Worm (Caenorhabditis elegans) whole organism, late embryonic: ENCODE data around the gene F12A10.8.
A peak's percentile ranks its signal among the peaks of the same experiment; 100 is the strongest.

ENCODE experiments used
- C38D4.7 ChIP-seq: fragments of 200-800 bp; sonication (Bioruptor generic); optimal IDR thresholded peaks from 2 replicates; lab custom pipeline; 2018; ENCODE audit warnings: mild to moderate bottlenecking, missing genetic modification characterization, moderate library complexity, missing compliant biosample characterization
- K02D7.2 ChIP-seq: sonication (generic microtip); optimal IDR thresholded peaks from 2 replicates; lab custom pipeline; 2017; ENCODE audit warnings: mild to moderate bottlenecking, missing genetic modification characterization, missing compliant biosample characterization
- K09A11.1 ChIP-seq: sonication (generic microtip); optimal IDR thresholded peaks from 2 replicates; lab custom pipeline; 2017; ENCODE audit warnings: antibody characterized with exemption, mild to moderate bottlenecking, missing genetic modification characterization, missing compliant biosample characterization; ENCODE audit not compliant: insufficient read depth
- T23F11.4 ChIP-seq: fragments of 200-800 bp; sonication (Bioruptor generic); optimal IDR thresholded peaks from 2 replicates; lab custom pipeline; 2018; ENCODE audit warnings: mild to moderate bottlenecking, missing genetic modification characterization, missing compliant biosample characterization
- ahr-1 ChIP-seq: sonication (generic microtip); optimal IDR thresholded peaks from 2 replicates; lab custom pipeline; 2016; ENCODE audit warnings: missing genetic modification characterization, missing compliant biosample characterization
- ceh-19 ChIP-seq: fragments of 200-800 bp; sonication (Bioruptor generic); optimal IDR thresholded peaks from 2 replicates; lab custom pipeline; 2018; ENCODE audit warnings: mild to moderate bottlenecking, missing genetic modification characterization, missing compliant biosample characterization
- ceh-2 ChIP-seq: sonication (generic microtip); optimal IDR thresholded peaks from 2 replicates; lab custom pipeline; 2016; ENCODE audit warnings: missing genotype, missing genetic modification characterization, missing compliant biosample characterization
- ceh-24 ChIP-seq: sonication (generic microtip); optimal IDR thresholded peaks from 2 replicates; lab custom pipeline; 2016; ENCODE audit warnings: mild to moderate bottlenecking, missing genetic modification characterization, missing compliant biosample characterization
- ceh-9 ChIP-seq: sonication (generic microtip); optimal IDR thresholded peaks from 2 replicates; lab custom pipeline; 2016; ENCODE audit warnings: mild to moderate bottlenecking, missing genetic modification characterization, inconsistent platforms, missing compliant biosample characterization
- ets-4 ChIP-seq: sonication (generic microtip); optimal IDR thresholded peaks from 2 replicates; lab custom pipeline; 2016; ENCODE audit warnings: missing genetic modification characterization, missing compliant biosample characterization
- eyg-1 ChIP-seq: sonication (generic microtip); optimal IDR thresholded peaks from 2 replicates; lab custom pipeline; 2016; ENCODE audit warnings: missing genotype, missing genetic modification characterization, missing compliant biosample characterization
- fkh-10 ChIP-seq: fragments of 150-350 bp; optimal IDR thresholded peaks from 2 replicates; lab custom pipeline; 2014; ENCODE audit warnings: missing biosample characterization, missing genetic modification reagents, missing genetic modification characterization
- gmeb-2 ChIP-seq: sonication (generic microtip); optimal IDR thresholded peaks from 2 replicates; lab custom pipeline; 2016; ENCODE audit warnings: missing genetic modification characterization, inconsistent platforms, missing compliant biosample characterization
- hlh-13 ChIP-seq: fragments of 200-800 bp; sonication (Bioruptor generic); optimal IDR thresholded peaks from 2 replicates; lab custom pipeline; 2018; ENCODE audit warnings: mild to moderate bottlenecking, missing genetic modification characterization, missing compliant biosample characterization
- hlh-30 ChIP-seq: sonication (generic microtip); optimal IDR thresholded peaks from 2 replicates; lab custom pipeline; 2017; ENCODE audit warnings: antibody characterized with exemption, missing genetic modification characterization, missing compliant biosample characterization; ENCODE audit not compliant: insufficient read depth
- hlh-6 ChIP-seq: sonication (generic microtip); optimal IDR thresholded peaks from 2 replicates; lab custom pipeline; 2016; ENCODE audit warnings: missing genotype, missing genetic modification characterization, missing compliant biosample characterization
- madf-2 ChIP-seq: sonication (generic microtip); optimal IDR thresholded peaks from 2 replicates; lab custom pipeline; 2017; ENCODE audit warnings: missing genetic modification characterization, missing compliant biosample characterization
- nfya-1 ChIP-seq: sonication (generic microtip); optimal IDR thresholded peaks from 2 replicates; lab custom pipeline; 2017; ENCODE audit warnings: missing genetic modification characterization, mild to moderate bottlenecking, missing compliant biosample characterization, antibody characterized with exemption, moderate library complexity
- nhr-11 ChIP-seq: fragments of 150-350 bp; optimal IDR thresholded peaks from 2 replicates; lab custom pipeline; 2014; ENCODE audit warnings: missing biosample characterization, missing genetic modification characterization
- npax-4 ChIP-seq: sonication (generic microtip); optimal IDR thresholded peaks from 2 replicates; lab custom pipeline; 2016; ENCODE audit warnings: missing genetic modification characterization, missing compliant biosample characterization
- pat-9 ChIP-seq: fragments of 200-800 bp; sonication (Bioruptor generic); optimal IDR thresholded peaks from 2 replicates; lab custom pipeline; 2018; ENCODE audit warnings: mild to moderate bottlenecking, missing genetic modification characterization, moderate library complexity, missing compliant biosample characterization
- pax-1 ChIP-seq: fragments of 150-350 bp; optimal IDR thresholded peaks from 2 replicates; lab custom pipeline; 2014; ENCODE audit warnings: missing biosample characterization, missing genetic modification characterization
- pha-2 ChIP-seq: sonication (generic microtip); optimal IDR thresholded peaks from 2 replicates; lab custom pipeline; 2017; ENCODE audit warnings: mild to moderate bottlenecking, missing genetic modification characterization, missing compliant biosample characterization
- sox-2 ChIP-seq: fragments of 200-800 bp; sonication (Bioruptor generic); IDR thresholded peaks from 2 replicates; pipeline ENCODE4 v1.3.6; 2022; ENCODE audit warnings: missing genetic modification reagents, missing genetic modification characterization, missing compliant biosample characterization
- tbx-7 ChIP-seq: sonication (generic microtip); optimal IDR thresholded peaks from 2 replicates; lab custom pipeline; 2016; ENCODE audit warnings: missing genotype, missing genetic modification characterization, missing compliant biosample characterization
- unc-42 ChIP-seq: sonication (generic microtip); optimal IDR thresholded peaks from 2 replicates; lab custom pipeline; 2016; ENCODE audit warnings: missing genotype, missing genetic modification characterization, missing compliant biosample characterization
- unc-55 ChIP-seq: sonication (generic microtip); optimal IDR thresholded peaks from 2 replicates; lab custom pipeline; 2017; ENCODE audit warnings: missing biosample characterization, missing genetic modification reagents, missing genetic modification characterization
- unc-86 ChIP-seq: sonication (generic microtip); optimal IDR thresholded peaks from 2 replicates; lab custom pipeline; 2016; ENCODE audit warnings: missing genetic modification characterization, missing compliant biosample characterization
- ztf-16 ChIP-seq: sonication (generic microtip); optimal IDR thresholded peaks from 2 replicates; lab custom pipeline; 2017; ENCODE audit warnings: missing genetic modification characterization, missing compliant biosample characterization

The F12A10.8 gene

DNA sequence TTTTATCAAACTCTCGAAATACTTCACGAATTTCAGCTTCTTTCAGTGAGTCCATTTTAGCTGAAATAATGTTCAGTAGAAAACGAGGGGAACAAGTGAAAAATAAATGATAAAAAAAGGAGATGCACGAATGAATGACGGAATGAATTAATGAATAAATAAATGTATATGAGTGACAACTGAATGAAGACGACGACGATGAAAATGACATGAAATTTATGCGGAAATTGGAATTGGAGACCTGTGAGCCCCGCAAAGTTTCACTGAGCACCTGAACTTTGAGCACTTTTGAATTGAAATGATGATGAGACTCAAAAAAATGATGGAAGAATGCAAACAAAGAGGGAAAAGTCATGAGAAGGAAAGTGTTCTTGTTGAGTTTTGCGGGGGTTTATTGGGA lies 18.9 kb downstream of the F12A10.8 start, which contains the start of gene cal-8:
TSS of gene cal-8 (minus strand) at position 60 of the 400 bp plus-strand sequence.
- TF ChIP-seq pha-2 (tag; lab: Kevin White, UChicago), result no peak
- TF ChIP-seq T23F11.4 (GFP tag; lab: Kevin White, UChicago), result no peak
- no peak for TF ChIP-seq ahr-1 (tag; lab: Kevin White, UChicago)
- TF ChIP-seq nfya-1 (tag; lab: Kevin White, UChicago), result no peak
- no peak for TF ChIP-seq K02D7.2
- no peak for TF ChIP-seq ceh-19 (GFP tag; lab: Kevin White, UChicago)
- no peak for TF ChIP-seq ztf-16 (tag; lab: Kevin White, UChicago)
- TF ChIP-seq pat-9, result no peak
- TF ChIP-seq, all 69 proteins: peak for 0

DNA sequence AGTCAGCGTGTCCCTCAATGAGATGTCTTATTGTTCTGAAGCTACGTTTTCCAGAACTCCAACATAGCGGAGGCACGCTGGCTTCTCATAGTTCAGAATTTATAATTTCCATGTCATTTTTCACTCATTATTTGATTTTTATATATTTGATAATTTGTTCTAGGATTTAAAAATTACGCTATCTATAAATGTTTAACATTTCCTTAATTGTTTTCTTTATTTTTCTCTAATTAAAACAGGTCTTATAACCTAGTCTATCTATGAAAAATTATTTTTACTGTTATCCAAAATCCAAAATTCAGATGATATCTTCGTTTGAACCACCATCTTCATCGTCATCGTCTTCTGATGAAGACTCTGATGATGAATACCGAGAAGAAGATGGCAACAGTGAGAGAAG lies 22.5 kb downstream of the F12A10.8 start, which contains the start of gene F56D1.1:
TSS of gene F56D1.1 (plus strand) at position 301 of the 400 bp plus-strand sequence.
- TF ChIP-seq hlh-30 (no peak), ceh-2 (tag; lab: Kevin White, UChicago) (no peak), madf-2 (tag; lab: Kevin White, UChicago) (no peak), ahr-1 (tag; lab: Kevin White, UChicago) (no peak), K09A11.1 (tag; lab: Kevin White, UChicago) (no peak), eyg-1 (tag; lab: Kevin White, UChicago) (no peak), sox-2 (GFP tag; lab: Robert Waterston, UW) (no peak)

ce11 chrII:5474946-5475345 lies 25.9 kb downstream of the F12A10.8 start, which contains the start of gene ilcr-2:
ilcr-2 (plus strand) TSS chrII:5475246.
- no peak for TF ChIP-seq pax-1 (tag; lab: Kevin White, UChicago)
- TF ChIP-seq hlh-6 (tag; lab: Kevin White, UChicago), result no peak
- no peak for TF ChIP-seq tbx-7 (tag; lab: Kevin White, UChicago)
- no peak for TF ChIP-seq C38D4.7 (GFP tag; lab: Kevin White, UChicago)
- TF ChIP-seq ceh-24 (tag; lab: Kevin White, UChicago), result no peak
- no peak for TF ChIP-seq ets-4 (tag; lab: Kevin White, UChicago)
- TF ChIP-seq ceh-9, result no peak
- no peak for TF ChIP-seq ceh-19 (GFP tag; lab: Kevin White, UChicago)
- TF ChIP-seq fkh-10, result no peak
- TF ChIP-seq ceh-2 (tag; lab: Kevin White, UChicago), result no peak
- no peak for TF ChIP-seq nfya-1 (tag; lab: Kevin White, UChicago)
- no peak for TF ChIP-seq hlh-13 (GFP tag; lab: Kevin White, UChicago)
- no peak for TF ChIP-seq nhr-11 (tag; lab: Kevin White, UChicago)
- no peak for TF ChIP-seq unc-55

DNA sequence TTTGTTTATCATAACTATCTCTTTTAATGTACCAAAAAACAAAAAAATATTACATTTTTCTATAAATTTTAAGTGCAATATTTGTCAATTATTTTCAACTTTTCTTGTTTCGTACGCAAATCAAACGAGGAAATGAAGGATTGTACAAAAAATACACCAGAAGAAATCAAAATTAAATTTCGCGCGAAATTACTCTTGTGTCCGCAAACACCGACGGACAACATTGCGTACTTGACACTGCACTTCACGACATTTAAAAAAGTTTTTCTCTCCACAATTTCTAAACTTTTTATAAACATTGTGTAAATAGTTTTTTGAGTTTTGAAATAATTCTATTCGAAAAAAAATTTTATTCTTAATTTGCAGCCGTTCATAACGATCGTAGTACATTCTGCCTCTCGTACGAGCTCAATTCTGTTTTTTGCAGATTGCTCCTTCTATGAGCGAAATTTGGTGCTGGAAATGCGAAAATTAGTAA lies 26.9 kb downstream of the F12A10.8 start, which contains the start of gene mrps-16:
TSS of gene mrps-16 (plus strand) at position 428 of the 478 bp plus-strand sequence.
- TF ChIP-seq gmeb-2 (tag; lab: Kevin White, UChicago) (no peak), unc-86 (tag; lab: Kevin White, UChicago) (peak; percentile 1), unc-42 (tag; lab: Kevin White, UChicago) (peak; percentile 53)
- TF ChIP-seq, all 69 proteins: peak for 2

ce11 chrII:5465729-5466408 lies 35.0 kb downstream of the F12A10.8 start, which contains the start of gene clr-1:
clr-1 (plus strand) TSS chrII:5466358.
- TF ChIP-seq npax-4 (tag; lab: Kevin White, UChicago), result no peak
- TF ChIP-seq unc-55, result peak; percentile 48
